Worm (Caenorhabditis elegans) whole organism, L4 larva: Measurements from ENCODE around the gene Y22D7AL.1.

Source experiments
- egl-27 ChIP-seq: sonication (generic microtip); optimal IDR thresholded peaks from 3 replicates; lab custom pipeline; 2017; ENCODE audit warnings: missing biosample characterization, missing genetic modification reagents, missing genetic modification characterization
- lin-15B ChIP-seq: fragments of 150-350 bp; sonication (generic microtip); optimal IDR thresholded peaks from 3 replicates; lab custom pipeline; 2014; ENCODE audit warnings: missing biosample characterization, missing genetic modification characterization
- lin-39 ChIP-seq: fragments of 150-350 bp; optimal IDR thresholded peaks from 2 replicates; lab custom pipeline; 2014; ENCODE audit warnings: missing biosample characterization, missing genetic modification reagents, missing genetic modification characterization
- mep-1 ChIP-seq: fragments of 150-350 bp; sonication (generic microtip); optimal IDR thresholded peaks from 3 replicates; lab custom pipeline; 2014; ENCODE audit warnings: missing biosample characterization, missing genetic modification characterization
- nhr-6 ChIP-seq: fragments of 150-350 bp; optimal IDR thresholded peaks from 2 replicates; lab custom pipeline; 2014; ENCODE audit warnings: missing biosample characterization, missing genetic modification characterization
- set-16 ChIP-seq: fragments of 200-800 bp; sonication (Bioruptor generic); IDR thresholded peaks from 2 replicates; pipeline ENCODE4 v1.3.6; 2022; ENCODE audit warnings: missing genetic modification reagents, missing genetic modification characterization, missing compliant biosample characterization
- ztf-11 ChIP-seq: fragments of 150-350 bp; optimal IDR thresholded peaks from 2 replicates; lab custom pipeline; 2014; ENCODE audit warnings: missing biosample characterization, missing genetic modification characterization

- TF ChIP-seq lin-15B: no peak
- no peak for TF ChIP-seq mep-1
- no peak for TF ChIP-seq lin-39
- no peak for TF ChIP-seq ztf-11 (tag; lab: Kevin White, UChicago)
- TF ChIP-seq egl-27 (tag; lab: Kevin White, UChicago): no peak
- TF ChIP-seq set-16 (GFP tag; lab: Robert Waterston, UW): no peak
- no peak for TF ChIP-seq nhr-6 (tag; lab: Kevin White, UChicago)
These were observed 644 bp downstream of the Y22D7AL.1 start for ce11 chrIII:1652925-1653324.
